Fruit fly (Drosophila melanogaster): ENCODE measurements around the gene CG4686.
A peak's percentile ranks its signal among the peaks of the same experiment; 100 is the strongest.

The CG4686 gene

dm6 chr3R:19860996-19861719 is 3.1 kb upstream of the CG4686 start, which contains the start of the genes Ire1 and Mrm2 (continued):
- TF ChIP-seq CG18011 (GFP tag; optimal IDR thresholded peaks at IDR 0.05) (peak; percentile 44), Kr (GFP tag; optimal IDR thresholded peaks at IDR 0.05) (peak; percentile 1), Hr78 (GFP tag; optimal IDR thresholded peaks at IDR 0.05) (peak; percentile 1 to 72), CG7357 (GFP tag; IDR thresholded peaks at IDR 0.05) (peak; percentile 100), CG1832 (GFP tag; optimal IDR thresholded peaks at IDR 0.05) (no peak), aop (GFP tag; IDR thresholded peaks at IDR 0.05) (no peak), ssp (GFP tag; IDR thresholded peaks at IDR 0.05) (peak; percentile 100), CG34224 (GFP tag; IDR thresholded peaks at IDR 0.05; ENCODE audit: partially characterized antibody) (peak; percentile 79), Taf1 (GFP tag; IDR thresholded peaks at IDR 0.05) (peak; percentile 43; the same call in 1 of the 2 replicates), maf-S (GFP tag; optimal IDR thresholded peaks at IDR 0.05) (peak; percentile 84), sima (GFP tag; optimal IDR thresholded peaks at IDR 0.05) (no peak), B-H2 (GFP tag; optimal IDR thresholded peaks at IDR 0.05) (peak; percentile 58), CG10267 (tag; optimal IDR thresholded peaks at IDR 0.05) (peak; percentile 78), abd-A (tag; optimal IDR thresholded peaks at IDR 0.05) (no peak), Nf-YB (GFP tag; optimal IDR thresholded peaks at IDR 0.05) (peak; percentile 55), vvl (GFP tag; IDR thresholded peaks at IDR 0.05) (peak; percentile 89), CG9215 (GFP tag; IDR thresholded peaks at IDR 0.05) (peak; percentile 78), gce (GFP tag; IDR thresholded peaks at IDR 0.05) (0 out of 3 replicates have a peak, but pooled peaks have one; percentile 55), en (GFP tag; optimal IDR thresholded peaks at IDR 0.05) (peak; percentile 67), CG2875 (GFP tag; optimal IDR thresholded peaks at IDR 0.05) (peak; percentile 48), CG14014 (GFP tag; IDR thresholded peaks at IDR 0.05) (peak; percentile 83), Camta (GFP tag; optimal IDR thresholded peaks at IDR 0.05) (peak; percentile 86), tx (GFP tag; optimal IDR thresholded peaks at IDR 0.05) (peak; percentile 91), CG14965 (GFP tag; optimal IDR thresholded peaks at IDR 0.05; ENCODE audit: borderline replicate concordance) (no peak), row (GFP tag; IDR thresholded peaks at IDR 0.05) (peak; percentile 96), fd64A (GFP tag; optimal IDR thresholded peaks at IDR 0.05) (no peak), pb (GFP tag; optimal IDR thresholded peaks at IDR 0.05) (peak; percentile 82), HLH3B (GFP tag; IDR thresholded peaks at IDR 0.05) (peak; percentile 72), CG8290 (GFP tag; optimal IDR thresholded peaks at IDR 0.05) (peak; percentile 96), CG8290 (tag; optimal IDR thresholded peaks at IDR 0.05) (peak; percentile 88 to 93), Ravus (GFP tag; IDR thresholded peaks at IDR 0.05) (no peak), CG34376 (GFP tag; optimal IDR thresholded peaks at IDR 0.05) (peak; percentile 69), Spps (tag; optimal IDR thresholded peaks at IDR 0.05) (peak; percentile 21), vnd (GFP tag; IDR thresholded peaks at IDR 0.05; ENCODE audit: partially characterized antibody) (peak; percentile 62; the same call in 2 of the 3 replicates), CG8388 (GFP tag; optimal IDR thresholded peaks at IDR 0.05) (peak; percentile 69), psq (GFP tag; optimal IDR thresholded peaks at IDR 0.05) (peak; percentile 53), CG10959 (GFP tag; IDR thresholded peaks at IDR 0.05) (peak; percentile 63), Sry-β (GFP tag; optimal IDR thresholded peaks at IDR 0.05) (peak; percentile 54), NfI (GFP tag; optimal IDR thresholded peaks at IDR 0.05) (peak; percentile 72), D (optimal IDR thresholded peaks at IDR 0.05) (no peak), D (GFP tag; optimal IDR thresholded peaks at IDR 0.05) (peak; percentile 53), gro (GFP tag; optimal IDR thresholded peaks at IDR 0.05) (peak; percentile 90), CG31365 (tag; optimal IDR thresholded peaks at IDR 0.05) (no peak), Mrtf (GFP tag; IDR thresholded peaks at IDR 0.05) (peak; percentile 80), CG11504 (tag; optimal IDR thresholded peaks at IDR 0.05) (peak; percentile 79), bab2 (GFP tag; optimal IDR thresholded peaks at IDR 0.05) (peak; percentile 92), lab (GFP tag; optimal IDR thresholded peaks at IDR 0.05) (peak; percentile 75), CG4404 (GFP tag; IDR thresholded peaks at IDR 0.05) (peak; percentile 84), Side (GFP tag; optimal IDR thresholded peaks at IDR 0.05) (peak; percentile 82), Drgx (GFP tag; IDR thresholded peaks at IDR 0.05) (peak; percentile 42; the same call in 1 of the 2 replicates)

Measured in whole organism, embryonic.